Worm (Caenorhabditis elegans) whole organism, young adult: Measurements from ENCODE around the gene his-6.

Experiments
- B0336.3 ChIP-seq: fragments of 200-800 bp; sonication (Bioruptor generic); IDR thresholded peaks from 2 replicates; pipeline ENCODE4 v1.3.6; 2022; ENCODE audit warnings: missing genetic modification characterization, missing compliant biosample characterization
- D2030.7 ChIP-seq: fragments of 200-800 bp; sonication (Bioruptor generic); IDR thresholded peaks from 2 replicates; pipeline ENCODE4 v1.3.6; 2022; ENCODE audit warnings: missing genetic modification reagents, missing genetic modification characterization, missing compliant biosample characterization
- F10E7.11 ChIP-seq: sonication (generic microtip); optimal IDR thresholded peaks from 2 replicates; lab custom pipeline; 2017; ENCODE audit warnings: mild to moderate bottlenecking, missing genetic modification characterization, moderate library complexity, missing compliant biosample characterization
- K11D2.4 ChIP-seq: fragments of 200-800 bp; sonication (Bioruptor generic); IDR thresholded peaks from 2 replicates; pipeline ENCODE4 v1.3.6; 2022; ENCODE audit warnings: missing genetic modification reagents, missing genetic modification characterization, missing compliant biosample characterization
- T26A5.8 ChIP-seq: sonication (generic microtip); optimal IDR thresholded peaks from 2 replicates; lab custom pipeline; 2016; ENCODE audit warnings: missing genetic modification characterization, missing compliant biosample characterization
- Y67H2A.10 ChIP-seq: fragments of 200-800 bp; sonication (Bioruptor generic); conservative IDR thresholded peaks from 2 replicates; pipeline ENCODE4 v1.3.6; 2022; ENCODE audit warnings: missing genetic modification reagents, missing genetic modification characterization, missing compliant biosample characterization
- ZK185.1 ChIP-seq: sonication (generic microtip); optimal IDR thresholded peaks from 2 replicates; lab custom pipeline; 2016; ENCODE audit warnings: mild to moderate bottlenecking, missing genetic modification characterization, missing compliant biosample characterization; ENCODE audit not compliant: poor library complexity, severe bottlenecking
- akir-1 ChIP-seq: fragments of 200-800 bp; sonication (Bioruptor generic); optimal IDR thresholded peaks from 2 replicates; lab custom pipeline; 2018; ENCODE audit warnings: mild to moderate bottlenecking, missing genetic modification characterization, moderate library complexity, missing compliant biosample characterization
- aptf-2 ChIP-seq: fragments of 200-800 bp; sonication (Bioruptor generic); conservative IDR thresholded peaks from 2 replicates; pipeline ENCODE4 v1.3.6; 2022; ENCODE audit warnings: missing genetic modification reagents, missing genetic modification characterization, missing compliant biosample characterization
- aptf-3 ChIP-seq: fragments of 200-800 bp; sonication (Bioruptor generic); IDR thresholded peaks from 2 replicates; pipeline ENCODE4 v1.3.6; 2022; ENCODE audit warnings: missing genetic modification characterization, missing compliant biosample characterization
- atf-7 ChIP-seq: sonication (generic microtip); optimal IDR thresholded peaks from 2 replicates; lab custom pipeline; 2017; ENCODE audit warnings: mild to moderate bottlenecking, missing genetic modification characterization, missing compliant biosample characterization
- attf-5 ChIP-seq: fragments of 200-800 bp; sonication (Bioruptor generic); optimal IDR thresholded peaks from 2 replicates; lab custom pipeline; 2018; ENCODE audit warnings: mild to moderate bottlenecking, missing genetic modification characterization, missing compliant biosample characterization
- attf-6 ChIP-seq: fragments of 200-800 bp; sonication (Bioruptor generic); IDR thresholded peaks from 2 replicates; pipeline ENCODE4 v1.3.6; 2022; ENCODE audit warnings: missing genetic modification reagents, missing genetic modification characterization, missing compliant biosample characterization
- ceh-40 ChIP-seq: fragments of 200-800 bp; sonication (Bioruptor generic); IDR thresholded peaks from 2 replicates; pipeline ENCODE4 v1.3.6; 2022; ENCODE audit warnings: missing genetic modification characterization, missing compliant biosample characterization
- dox-1 ChIP-seq: fragments of 200-800 bp; sonication (Bioruptor generic); IDR thresholded peaks from 2 replicates; pipeline ENCODE4 v1.3.6; 2022; ENCODE audit warnings: missing genetic modification reagents, missing genetic modification characterization, missing compliant biosample characterization
- dpl-1 ChIP-seq: fragments of 150-350 bp; optimal IDR thresholded peaks from 2 replicates; lab custom pipeline; 2014; ENCODE audit warnings: missing biosample characterization, missing genetic modification reagents, missing genetic modification characterization
- ekl-4 ChIP-seq: fragments of 200-800 bp; sonication (Bioruptor generic); IDR thresholded peaks from 2 replicates; pipeline ENCODE4 v1.3.6; 2022; ENCODE audit warnings: missing genetic modification reagents, missing genetic modification characterization, missing compliant biosample characterization
- gei-17 ChIP-seq: fragments of 200-800 bp; sonication (Bioruptor generic); optimal IDR thresholded peaks from 2 replicates; lab custom pipeline; 2018; ENCODE audit warnings: mild to moderate bottlenecking, missing genetic modification characterization, missing compliant biosample characterization
- hlh-12 ChIP-seq: sonication (generic microtip); optimal IDR thresholded peaks from 2 replicates; lab custom pipeline; 2016; ENCODE audit warnings: missing genetic modification characterization, missing compliant biosample characterization
- hmg-20 ChIP-seq: fragments of 200-800 bp; sonication (Bioruptor generic); IDR thresholded peaks from 2 replicates; pipeline ENCODE4 v1.3.6; 2022; ENCODE audit warnings: missing genetic modification reagents, missing genetic modification characterization, missing compliant biosample characterization
- hrde-1 ChIP-seq: sonication (generic microtip); optimal IDR thresholded peaks from 2 replicates; lab custom pipeline; 2016; ENCODE audit warnings: missing genetic modification characterization, mild to moderate bottlenecking, missing compliant biosample characterization, moderate library complexity, missing genotype, missing genetic modification reagents, borderline replicate concordance
- hsf-1 ChIP-seq: fragments of 200-800 bp; sonication (Bioruptor generic); IDR thresholded peaks from 2 replicates; pipeline ENCODE4 v1.3.6; 2022; ENCODE audit warnings: missing genetic modification reagents, missing genetic modification characterization, missing compliant biosample characterization
- lin-35 ChIP-seq, 3 experiments: fragments of 150-350 bp in 2 of 3; sonication (generic microtip) in 1 of 3; optimal IDR thresholded peaks; 2 replicates each; lab custom pipeline; 2014 to 2018; ENCODE audit warnings: missing biosample characterization in 3 of 3, missing genetic modification characterization in 3 of 3, missing genetic modification reagents in 3 of 3
- lsl-1 ChIP-seq: fragments of 200-800 bp; sonication (Bioruptor generic); optimal IDR thresholded peaks from 2 replicates; lab custom pipeline; 2018; ENCODE audit warnings: mild to moderate bottlenecking, missing genetic modification characterization, moderate library complexity, missing compliant biosample characterization
- madf-6 ChIP-seq: fragments of 200-800 bp; sonication (Bioruptor generic); IDR thresholded peaks from 2 replicates; pipeline ENCODE4 v1.3.6; 2022; ENCODE audit warnings: missing genetic modification reagents, missing genetic modification characterization, missing compliant biosample characterization
- madf-8 ChIP-seq: fragments of 200-800 bp; sonication (Bioruptor generic); conservative IDR thresholded peaks from 2 replicates; pipeline ENCODE4 v1.3.6; 2022; ENCODE audit warnings: missing genetic modification reagents, missing genetic modification characterization, missing compliant biosample characterization
- mcd-1 ChIP-seq: fragments of 200-800 bp; sonication (Bioruptor generic); IDR thresholded peaks from 2 replicates; pipeline ENCODE4 v1.3.6; 2022; ENCODE audit warnings: missing genetic modification reagents, missing genetic modification characterization, missing compliant biosample characterization
- mel-28 ChIP-seq: sonication (generic microtip); optimal IDR thresholded peaks from 2 replicates; lab custom pipeline; 2016; ENCODE audit warnings: borderline replicate concordance, mild to moderate bottlenecking, missing genetic modification characterization, missing compliant biosample characterization
- nfya-1 ChIP-seq: sonication (generic microtip); optimal IDR thresholded peaks from 2 replicates; lab custom pipeline; 2017; ENCODE audit warnings: antibody characterized with exemption, missing compliant biosample characterization, missing genetic modification characterization, borderline replicate concordance; ENCODE audit not compliant: insufficient read depth
- nfya-2 ChIP-seq: fragments of 200-800 bp; sonication (Bioruptor generic); IDR thresholded peaks from 2 replicates; pipeline ENCODE4 v1.3.6; 2022; ENCODE audit warnings: missing genetic modification reagents, missing genetic modification characterization, missing compliant biosample characterization
- nhr-80 ChIP-seq: sonication (generic microtip); optimal IDR thresholded peaks from 2 replicates; lab custom pipeline; 2016; ENCODE audit warnings: missing genetic modification characterization, missing compliant biosample characterization
- nhr-90 ChIP-seq: sonication (generic microtip); optimal IDR thresholded peaks from 2 replicates; lab custom pipeline; 2016; ENCODE audit warnings: missing genotype, mild to moderate bottlenecking, missing genetic modification characterization, missing compliant biosample characterization
- sea-2 ChIP-seq: fragments of 200-800 bp; sonication (Bioruptor generic); IDR thresholded peaks from 2 replicates; pipeline ENCODE4 v1.3.6; 2022; ENCODE audit warnings: missing genetic modification characterization, missing compliant biosample characterization
- snpc-3.4 ChIP-seq: sonication (generic microtip); optimal IDR thresholded peaks from 2 replicates; lab custom pipeline; 2017; ENCODE audit warnings: missing genetic modification characterization, mild to moderate bottlenecking, missing compliant biosample characterization, antibody characterized with exemption, moderate library complexity, missing genotype, missing genetic modification reagents
- snpc-4 ChIP-seq, 5 experiments: fragments of 150-350 bp in 1 of 5; sonication (generic microtip) in 4 of 5; optimal IDR thresholded peaks; 2 replicates each; lab custom pipeline; 2014 to 2018; ENCODE audit warnings: missing genetic modification characterization in 5 of 5, missing biosample characterization in 3 of 5, antibody characterized with exemption in 2 of 5, mild to moderate bottlenecking in 2 of 5, missing compliant biosample characterization in 2 of 5, missing genotype in 2 of 5, moderate library complexity in 2 of 5, missing genetic modification reagents in 1 of 5
- tbp1 ChIP-seq: fragments of 200-800 bp; sonication (Bioruptor generic); optimal IDR thresholded peaks from 2 replicates; lab custom pipeline; 2018; ENCODE audit warnings: mild to moderate bottlenecking, missing genetic modification characterization, missing compliant biosample characterization
- unc-130 ChIP-seq: sonication (generic microtip); optimal IDR thresholded peaks from 2 replicates; lab custom pipeline; 2016; ENCODE audit warnings: missing genetic modification reagents, missing genetic modification characterization, missing compliant biosample characterization
- unc-62 ChIP-seq: fragments of 150-350 bp; optimal IDR thresholded peaks from 2 replicates; lab custom pipeline; 2014; ENCODE audit warnings: missing biosample characterization, missing genetic modification reagents, missing genetic modification characterization
- xnd-1 ChIP-seq: sonication (generic microtip); optimal IDR thresholded peaks from 2 replicates; lab custom pipeline; 2016; ENCODE audit warnings: missing genotype, missing genetic modification reagents, missing genetic modification characterization, missing compliant biosample characterization
- ztf-18 ChIP-seq: sonication (generic microtip); optimal IDR thresholded peaks from 2 replicates; lab custom pipeline; 2016; ENCODE audit warnings: missing genotype, mild to moderate bottlenecking, missing genetic modification characterization, missing compliant biosample characterization
- ztf-6 ChIP-seq: fragments of 200-800 bp; sonication (Bioruptor generic); IDR thresholded peaks from 2 replicates; pipeline ENCODE4 v1.3.6; 2022; ENCODE audit warnings: missing genetic modification reagents, missing genetic modification characterization, missing compliant biosample characterization

Gene his-6

DNA sequence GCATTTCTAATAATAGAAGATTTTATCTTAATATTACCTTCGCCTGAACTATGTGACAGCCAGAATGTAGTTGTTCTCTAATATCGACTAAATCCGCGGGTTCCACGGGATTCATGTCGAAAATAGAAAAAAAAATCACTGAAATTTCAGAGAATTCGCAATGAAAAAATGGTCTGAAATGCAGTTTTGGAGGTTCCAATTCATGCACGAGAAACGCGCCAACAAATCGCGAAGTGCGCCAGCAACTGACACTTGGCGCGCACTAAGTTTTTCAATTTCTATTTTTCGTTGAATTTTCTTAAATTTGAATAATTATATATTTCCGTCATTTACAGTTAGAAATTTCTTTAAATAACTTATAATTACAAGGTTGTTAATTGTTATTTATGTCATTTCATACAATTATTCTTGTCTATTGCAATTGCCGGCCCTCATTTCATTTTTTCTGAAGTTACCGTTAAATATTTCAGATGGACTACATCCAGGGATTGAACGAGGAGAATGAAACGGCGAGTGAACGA, 35.1 kb upstream of the his-6 start, which contains the start of the genes F25G6.9 and symk-1 (continued):
- TF ChIP-seq snpc-4 (GFP tag; optimal IDR thresholded peaks at IDR 0.05; lab: Kevin White, UChicago) (no peak), snpc-4 (tag; optimal IDR thresholded peaks at IDR 0.05; lab: Kevin White, UChicago) (peak in 2 of 4 experiments; percentile 42 to 55), hlh-12 (tag; lab: Kevin White, UChicago) (no peak), K11D2.4 (GFP tag; lab: Robert Waterston, UW) (peak; percentile 57; the same call in 1 of the 2 replicates), lin-35 (GFP tag; optimal IDR thresholded peaks at IDR 0.05; lab: Kevin White, UChicago) (peak in 1 of 3 experiments; percentile 42), mcd-1 (GFP tag; lab: Robert Waterston, UW) (peak; percentile 71), B0336.3 (GFP tag; lab: Robert Waterston, UW) (0 out of 2 replicates have a peak, but pooled peaks have one; percentile 28), dpl-1 (GFP tag; lab: Kevin White, UChicago) (no peak), ztf-18 (tag; lab: Kevin White, UChicago) (peak; percentile 96), madf-6 (GFP tag; lab: Robert Waterston, UW) (no peak; the same call in 1 of the 2 replicates), xnd-1 (tag; lab: Kevin White, UChicago) (peak; percentile 27), hrde-1 (tag; lab: Kevin White, UChicago) (no peak), atf-7 (tag; lab: Kevin White, UChicago) (no peak), ZK185.1 (tag; lab: Kevin White, UChicago) (peak; percentile 45), ekl-4 (GFP tag; lab: Robert Waterston, UW) (no peak), snpc-3.4 (tag; lab: Kevin White, UChicago) (peak; percentile 19), hsf-1 (GFP tag; lab: Robert Waterston, UW) (0 out of 2 replicates have a peak, but pooled peaks have one; percentile 21), hmg-20 (GFP tag; lab: Robert Waterston, UW) (no peak), attf-6 (GFP tag; lab: Robert Waterston, UW) (no peak), D2030.7 (peak; percentile 23; the same call in 1 of the 2 replicates)

DNA sequence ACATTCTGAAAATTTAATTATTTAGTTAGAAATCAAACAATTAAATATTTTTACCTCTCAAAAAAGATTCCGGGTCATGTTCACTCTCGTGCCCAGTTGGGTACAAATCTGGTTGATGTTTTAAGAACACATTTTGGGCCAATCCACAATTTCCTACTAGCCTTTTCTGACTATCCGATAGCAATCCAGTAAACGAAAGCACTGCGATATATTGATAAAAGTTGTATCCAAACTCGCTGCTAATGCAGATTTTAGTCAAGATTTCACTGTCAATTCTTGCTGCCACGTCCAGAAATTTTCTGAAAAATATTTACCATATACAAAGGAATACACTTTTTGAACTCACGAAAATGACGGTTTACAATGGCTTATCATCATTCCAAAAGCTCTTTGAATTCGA, 34.4 kb upstream of the his-6 start:
- TF ChIP-seq dox-1 (GFP tag; lab: Robert Waterston, UW) = no peak

- TF ChIP-seq gei-17 (no peak), F10E7.11 (tag; lab: Kevin White, UChicago) (no peak), madf-8 (GFP tag; lab: Robert Waterston, UW) (no peak), nfya-2 (GFP tag; lab: Robert Waterston, UW) (no peak), K11D2.4 (GFP tag; lab: Robert Waterston, UW) (no peak), ztf-18 (tag; lab: Kevin White, UChicago) (no peak), tbp1 (GFP tag; lab: Kevin White, UChicago) (no peak), nhr-80 (tag; lab: Kevin White, UChicago) (no peak), unc-62 (no peak)
Observed at ce11 chrV:8565075-8565474, 30.3 kb upstream of the his-6 start, which contains the start of gene F25G6.8. F25G6.8 (minus strand) TSS chrV:8565175.

DNA sequence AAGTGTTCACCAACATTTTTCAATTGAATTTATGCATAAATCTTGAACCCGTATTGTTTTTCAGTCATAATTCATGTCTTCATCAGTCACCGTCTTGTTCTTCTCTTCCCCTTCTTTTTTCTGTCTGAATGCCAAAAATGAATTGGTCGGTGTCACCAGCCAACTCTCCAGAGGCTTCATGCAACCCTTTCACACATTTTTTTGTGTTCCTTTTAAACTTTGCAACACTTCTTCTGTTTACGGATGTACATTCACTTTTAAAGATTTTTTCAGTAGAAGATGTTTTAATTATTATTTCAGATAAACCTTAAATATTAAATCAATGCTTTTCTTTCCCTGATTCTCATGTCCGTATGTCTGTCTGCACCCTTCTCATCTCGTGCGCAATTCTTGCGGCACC, 26.1 kb upstream of the his-6 start, which contains the start of gene acr-16:
Gene acr-16, plus strand, starts transcription at position 301 of the 400 bp plus-strand sequence.
- no peak for TF ChIP-seq nfya-1
- TF ChIP-seq T26A5.8 (tag; lab: Kevin White, UChicago) = no peak
- TF ChIP-seq mel-28 (tag; lab: Kevin White, UChicago) = no peak
- no peak for TF ChIP-seq ZK185.1 (tag; lab: Kevin White, UChicago)
- TF ChIP-seq aptf-2 (GFP tag; lab: Robert Waterston, UW) = no peak
- TF ChIP-seq sea-2 = no peak
- TF ChIP-seq ztf-6 (GFP tag; lab: Robert Waterston, UW) = no peak
- no peak for TF ChIP-seq madf-8 (GFP tag; lab: Robert Waterston, UW)
- no peak for TF ChIP-seq xnd-1 (tag; lab: Kevin White, UChicago)
- no peak for TF ChIP-seq ceh-40 (GFP tag; lab: Robert Waterston, UW)
- TF ChIP-seq nhr-90 = no peak
- TF ChIP-seq lsl-1 (GFP tag; lab: Kevin White, UChicago) = no peak
- TF ChIP-seq attf-5 (GFP tag; lab: Kevin White, UChicago) = no peak
- TF ChIP-seq Y67H2A.10 (GFP tag; lab: Robert Waterston, UW) = no peak
- TF ChIP-seq gei-17 = no peak
- TF ChIP-seq aptf-3 (GFP tag; lab: Robert Waterston, UW) = no peak
- no peak for TF ChIP-seq unc-130 (GFP tag; lab: Kevin White, UChicago)
- TF ChIP-seq akir-1 (GFP tag; lab: Kevin White, UChicago) = no peak
- no peak for TF ChIP-seq madf-6 (GFP tag; lab: Robert Waterston, UW)
